Fruit fly (Drosophila melanogaster) Kc167 (cell line): ENCODE data around the gene et.

ENCODE experiments used
- Myc ChIP-seq: fragments of >200 bp; optimal IDR thresholded peaks from 2 replicates; lab custom pipeline; 2017; ENCODE audit warnings: missing external identifiers
- insv ChIP-seq: fragments of >200 bp; optimal IDR thresholded peaks from 3 replicates; lab custom pipeline; 2018; ENCODE audit warnings: missing external identifiers
- psq ChIP-seq: fragments of >200 bp; optimal IDR thresholded peaks from 2 replicates; lab custom pipeline; 2017; ENCODE audit warnings: missing external identifiers

DNA sequence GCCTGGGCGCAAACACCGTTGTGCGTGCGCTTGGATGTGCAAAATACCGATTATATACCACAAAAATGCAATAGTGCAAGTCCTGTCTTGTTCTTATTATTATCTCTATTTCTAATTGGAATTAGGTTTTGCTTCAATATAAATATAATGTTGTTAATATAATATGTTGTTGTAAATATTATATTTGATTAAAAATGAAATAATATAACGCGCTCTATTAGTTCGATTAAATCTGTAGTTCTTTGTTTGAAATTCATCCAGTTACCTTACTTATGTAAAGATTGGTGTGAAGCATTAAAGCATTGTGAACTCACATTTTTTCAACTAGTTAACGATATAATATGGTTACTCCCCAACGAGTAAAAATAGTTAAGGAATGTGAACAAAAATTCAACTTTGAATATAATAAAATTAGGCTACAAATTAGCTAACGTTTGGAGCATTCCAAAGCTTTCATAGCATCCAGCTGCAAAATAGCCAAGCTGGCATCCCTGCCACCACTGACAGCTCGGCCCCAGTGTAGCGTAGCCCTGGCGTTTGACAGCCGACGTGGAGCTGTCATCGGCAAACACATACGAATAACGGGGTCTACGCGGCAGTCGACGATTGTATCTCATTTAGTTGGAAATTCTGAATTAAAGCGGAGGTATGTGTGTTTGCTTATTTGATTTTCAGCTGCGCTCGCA is 32.7 kb downstream of the et start, which contains the start of the genes CG12237 and Sec61gamma:
- TF ChIP-seq Myc (lab: Kevin White, UChicago) (no peak), insv (lab: Kevin White, UChicago) (no peak), psq (lab: Kevin White, UChicago) (no peak)
